Worm (Caenorhabditis elegans): ENCODE data around the gene R05G6.10.

DNA sequence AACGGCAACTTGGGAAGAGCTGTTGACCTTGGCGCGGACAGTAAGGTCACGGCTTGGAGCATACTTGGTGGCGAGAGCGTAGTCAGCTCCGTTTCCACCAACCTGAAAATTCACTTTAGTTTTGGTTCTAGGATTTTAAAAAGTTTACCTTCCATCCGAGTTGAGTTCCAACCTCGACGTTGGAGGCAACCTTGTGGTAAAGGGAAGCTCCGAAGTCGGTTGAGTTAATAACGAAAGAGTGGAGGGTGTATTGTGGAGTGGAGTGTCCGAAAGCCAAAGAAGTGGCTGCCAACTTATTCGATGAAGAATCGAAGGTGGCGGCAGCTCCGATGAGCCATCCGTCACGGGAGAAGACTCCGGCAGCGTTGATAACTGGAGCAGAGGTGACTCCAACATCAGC lies 35.6 kb downstream of the R05G6.10 start:
- no peak for TF ChIP-seq W03F9.2 (tag; optimal IDR thresholded peaks at IDR 0.05)
- TF ChIP-seq him-1 (tag; optimal IDR thresholded peaks at IDR 0.05): no peak

All from whole organism, L4/young adult.